Fruit fly (Drosophila melanogaster): ENCODE data around the gene Cpr92F.

Gene Cpr92F

dm6 chr3R:20719286-20719685 lies 49.9 kb downstream of the Cpr92F start (continued):
- TF ChIP-seq cas (GFP tag; IDR thresholded peaks at IDR 0.05) = no peak
- no peak for TF ChIP-seq Drgx (GFP tag; IDR thresholded peaks at IDR 0.05)
- TF ChIP-seq CG12659 (GFP tag; optimal IDR thresholded peaks at IDR 0.05) = no peak
- TF ChIP-seq CG7745 (tag; optimal IDR thresholded peaks at IDR 0.05) = no peak
- no peak for TF ChIP-seq phol (tag; optimal IDR thresholded peaks at IDR 0.05)
- no peak for TF ChIP-seq emc (GFP tag; optimal IDR thresholded peaks at IDR 0.05)
- 0 out of 2 replicates have a peak, but pooled peaks have one; percentile 13 for TF ChIP-seq vvl (GFP tag; IDR thresholded peaks at IDR 0.05)
- TF ChIP-seq nerfin-2 (GFP tag; IDR thresholded peaks at IDR 0.05; ENCODE audit: partially characterized antibody) = no peak
- no peak for TF ChIP-seq Ssrp (tag; optimal IDR thresholded peaks at IDR 0.05)
- TF ChIP-seq org-1 (GFP tag; optimal IDR thresholded peaks at IDR 0.05) = no peak
- peak; percentile 57 for TF ChIP-seq Hmr (GFP tag; optimal IDR thresholded peaks at IDR 0.05)
- no peak for TF ChIP-seq btn (GFP tag; optimal IDR thresholded peaks at IDR 0.05)
- no peak for TF ChIP-seq gro (GFP tag; optimal IDR thresholded peaks at IDR 0.05)
- no peak for TF ChIP-seq CG13894 (tag; optimal IDR thresholded peaks at IDR 0.05)
- TF ChIP-seq Blimp-1 (GFP tag; optimal IDR thresholded peaks at IDR 0.05) = no peak
- no peak for TF ChIP-seq CG9609 (GFP tag; optimal IDR thresholded peaks at IDR 0.05)
- no peak for TF ChIP-seq HLH54F (GFP tag; optimal IDR thresholded peaks at IDR 0.05)
- TF ChIP-seq Hr39 (optimal IDR thresholded peaks at IDR 0.05) = no peak
- TF ChIP-seq esg (GFP tag; conservative IDR thresholded peaks at IDR 0.05) = no peak
- TF ChIP-seq slbo (GFP tag; IDR thresholded peaks at IDR 0.05) = 0 out of 2 replicates have a peak, but pooled peaks have one; percentile 16
- no peak for TF ChIP-seq luna (GFP tag; optimal IDR thresholded peaks at IDR 0.05)
- TF ChIP-seq BtbVII (GFP tag; optimal IDR thresholded peaks at IDR 0.05) = no peak
- peak; percentile 51 for TF ChIP-seq CG2678 (tag; optimal IDR thresholded peaks at IDR 0.05)
- no peak for TF ChIP-seq CG16863 (GFP tag; optimal IDR thresholded peaks at IDR 0.05)
- TF ChIP-seq CG17829 (tag; optimal IDR thresholded peaks at IDR 0.05) = no peak
- no peak for TF ChIP-seq CG12219 (GFP tag; optimal IDR thresholded peaks at IDR 0.05)
- TF ChIP-seq tll (GFP tag; optimal IDR thresholded peaks at IDR 0.05) = no peak
- TF ChIP-seq sqz (GFP tag; optimal IDR thresholded peaks at IDR 0.05) = no peak
- peak; percentile 45; the same call in 1 of the 3 replicates for TF ChIP-seq row (GFP tag; IDR thresholded peaks at IDR 0.05)
- TF ChIP-seq toy (GFP tag; IDR thresholded peaks at IDR 0.05) = no peak
- TF ChIP-seq Opbp (GFP tag; IDR thresholded peaks at IDR 0.05; ENCODE audit: partially characterized antibody) = no peak
- TF ChIP-seq gsb (GFP tag; IDR thresholded peaks at IDR 0.05) = no peak
- TF ChIP-seq nmo (GFP tag; optimal IDR thresholded peaks at IDR 0.05) = no peak
- TF ChIP-seq CG12236 (GFP tag; optimal IDR thresholded peaks at IDR 0.05) = no peak
- no peak for TF ChIP-seq lilli (GFP tag; optimal IDR thresholded peaks at IDR 0.05)
- TF ChIP-seq Doc2 (GFP tag; IDR thresholded peaks at IDR 0.05) = no peak
- TF ChIP-seq CG7556 (GFP tag; optimal IDR thresholded peaks at IDR 0.05) = peak; percentile 44
- no peak for TF ChIP-seq Antp (GFP tag; optimal IDR thresholded peaks at IDR 0.05)
- no peak for TF ChIP-seq pan (optimal IDR thresholded peaks at IDR 0.05)
- TF ChIP-seq pan (GFP tag; optimal IDR thresholded peaks at IDR 0.05 in 1 of 2, IDR thresholded peaks at IDR 0.05 in 1 of 2) = peak in 1 of 2 experiments; percentile 5
- no peak for TF ChIP-seq Rfx (GFP tag; IDR thresholded peaks at IDR 0.05)
- TF ChIP-seq CG7786 (GFP tag; optimal IDR thresholded peaks at IDR 0.05) = no peak
- no peak for TF ChIP-seq gsb-n (tag; optimal IDR thresholded peaks at IDR 0.05)
- TF ChIP-seq CG11504 (tag; optimal IDR thresholded peaks at IDR 0.05) = peak; percentile 42
- TF ChIP-seq Mad (GFP tag; optimal IDR thresholded peaks at IDR 0.05) = no peak
- TF ChIP-seq CG18599 (GFP tag; optimal IDR thresholded peaks at IDR 0.05) = peak; percentile 68
- no peak for TF ChIP-seq pum (GFP tag; optimal IDR thresholded peaks at IDR 0.05)
- TF ChIP-seq CG15269 (tag; optimal IDR thresholded peaks at IDR 0.05) = peak; percentile 32
- TF ChIP-seq stwl (tag; optimal IDR thresholded peaks at IDR 0.05) = no peak
- TF ChIP-seq D (optimal IDR thresholded peaks at IDR 0.05) = no peak
- no peak for TF ChIP-seq D (GFP tag; optimal IDR thresholded peaks at IDR 0.05)
- no peak for TF ChIP-seq lmd (GFP tag; IDR thresholded peaks at IDR 0.05)
